Worm (Caenorhabditis elegans) whole organism, mixed stage, embryonic: Measurements from ENCODE around the gene kin-24.
A peak's percentile ranks its signal among the peaks of the same experiment; 100 is the strongest.

Experiments used
- M03D4.4 ChIP-seq: sonication (generic microtip); optimal IDR thresholded peaks from 2 replicates; lab custom pipeline; 2017; ENCODE audit warnings: mild to moderate bottlenecking, missing genetic modification characterization, missing compliant biosample characterization
- bed-3 ChIP-seq: fragments of 200-800 bp; sonication (Bioruptor generic); optimal IDR thresholded peaks from 3 replicates; lab custom pipeline; 2018; ENCODE audit warnings: mild to moderate bottlenecking, missing genetic modification characterization, moderate library complexity, missing compliant biosample characterization
- blmp-1 ChIP-seq: fragments of 150-350 bp; optimal IDR thresholded peaks from 2 replicates; lab custom pipeline; 2014; ENCODE audit warnings: missing biosample characterization, missing genetic modification characterization
- ceh-39 ChIP-seq: fragments of 150-350 bp; optimal IDR thresholded peaks from 2 replicates; lab custom pipeline; 2014; ENCODE audit warnings: missing biosample characterization, missing genetic modification characterization
- ceh-43 ChIP-seq: fragments of 200-800 bp; sonication (Bioruptor generic); optimal IDR thresholded peaks from 2 replicates; lab custom pipeline; 2018; ENCODE audit warnings: mild to moderate bottlenecking, missing genetic modification characterization, moderate library complexity, missing compliant biosample characterization
- ceh-83 ChIP-seq: fragments of 200-800 bp; sonication (Bioruptor generic); optimal IDR thresholded peaks from 2 replicates; lab custom pipeline; 2018; ENCODE audit warnings: mild to moderate bottlenecking, missing genetic modification characterization, missing compliant biosample characterization
- ces-1 ChIP-seq: fragments of 150-350 bp; optimal IDR thresholded peaks from 2 replicates; lab custom pipeline; 2014; ENCODE audit warnings: missing biosample characterization, missing genetic modification reagents, missing genetic modification characterization
- cnd-1 ChIP-seq: fragments of 200-800 bp; sonication (Bioruptor generic); optimal IDR thresholded peaks from 2 replicates; lab custom pipeline; 2018; ENCODE audit warnings: mild to moderate bottlenecking, missing genetic modification characterization, missing compliant biosample characterization
- drap-1 ChIP-seq: fragments of 200-800 bp; sonication (Bioruptor generic); optimal IDR thresholded peaks from 3 replicates; lab custom pipeline; 2018; ENCODE audit warnings: mild to moderate bottlenecking, missing genetic modification characterization, missing compliant biosample characterization
- elt-1 ChIP-seq: sonication (generic microtip); optimal IDR thresholded peaks from 2 replicates; lab custom pipeline; 2017; ENCODE audit warnings: missing genetic modification characterization, mild to moderate bottlenecking, missing compliant biosample characterization, antibody characterized with exemption, moderate library complexity, borderline replicate concordance; ENCODE audit not compliant: insufficient read depth
- elt-3 ChIP-seq: fragments of 150-350 bp; optimal IDR thresholded peaks from 2 replicates; lab custom pipeline; 2014; ENCODE audit warnings: missing biosample characterization, missing genetic modification characterization
- flh-1 ChIP-seq: fragments of 200-800 bp; sonication (Bioruptor generic); optimal IDR thresholded peaks from 2 replicates; lab custom pipeline; 2018; ENCODE audit warnings: mild to moderate bottlenecking, missing genetic modification characterization, moderate library complexity, missing compliant biosample characterization
- ham-2 ChIP-seq: fragments of 200-800 bp; sonication (Bioruptor generic); optimal IDR thresholded peaks from 2 replicates; lab custom pipeline; 2018; ENCODE audit warnings: mild to moderate bottlenecking, missing genetic modification characterization, missing compliant biosample characterization
- hlh-1 ChIP-seq: fragments of 150-350 bp; optimal IDR thresholded peaks from 2 replicates; lab custom pipeline; 2014; ENCODE audit warnings: missing biosample characterization, missing genetic modification reagents, missing genetic modification characterization
- lin-13 ChIP-seq: fragments of 150-350 bp; optimal IDR thresholded peaks from 2 replicates; lab custom pipeline; 2014; ENCODE audit warnings: missing biosample characterization, missing genetic modification characterization
- lin-32 ChIP-seq: fragments of 200-800 bp; sonication (Bioruptor generic); optimal IDR thresholded peaks from 2 replicates; lab custom pipeline; 2018; ENCODE audit warnings: mild to moderate bottlenecking, missing genetic modification characterization, missing compliant biosample characterization
- lsy-2 ChIP-seq: fragments of 150-350 bp; optimal IDR thresholded peaks from 2 replicates; lab custom pipeline; 2014; ENCODE audit warnings: missing biosample characterization, missing genetic modification characterization
- mab-5 ChIP-seq: fragments of 150-350 bp; optimal IDR thresholded peaks from 2 replicates; lab custom pipeline; 2014; ENCODE audit warnings: missing biosample characterization, missing genetic modification characterization
- mep-1 ChIP-seq: fragments of 150-350 bp; optimal IDR thresholded peaks from 2 replicates; lab custom pipeline; 2017; ENCODE audit warnings: missing biosample characterization, missing genetic modification reagents, missing genetic modification characterization, inconsistent platforms
- mls-2 ChIP-seq: sonication (generic microtip); optimal IDR thresholded peaks from 2 replicates; lab custom pipeline; 2016; ENCODE audit warnings: mild to moderate bottlenecking, missing genetic modification characterization, moderate library complexity, missing compliant biosample characterization
- nhr-12 ChIP-seq: fragments of 150-350 bp; optimal IDR thresholded peaks from 2 replicates; lab custom pipeline; 2014; ENCODE audit warnings: missing biosample characterization, missing genetic modification characterization
- nhr-2 ChIP-seq: fragments of 150-350 bp; optimal IDR thresholded peaks from 2 replicates; lab custom pipeline; 2014; ENCODE audit warnings: missing biosample characterization, missing genetic modification characterization
- nhr-237 ChIP-seq: fragments of 150-350 bp; optimal IDR thresholded peaks from 2 replicates; lab custom pipeline; 2014; ENCODE audit warnings: missing biosample characterization, missing genetic modification characterization
- nhr-28 ChIP-seq: fragments of 150-350 bp; optimal IDR thresholded peaks from 2 replicates; lab custom pipeline; 2014; ENCODE audit warnings: missing biosample characterization, missing genetic modification characterization
- nhr-76 ChIP-seq: sonication (generic microtip); optimal IDR thresholded peaks from 2 replicates; lab custom pipeline; 2017; ENCODE audit warnings: missing biosample characterization, missing genetic modification characterization
- pha-4 ChIP-seq: fragments of 150-350 bp; optimal IDR thresholded peaks from 2 replicates; lab custom pipeline; 2018; ENCODE audit warnings: missing biosample characterization, missing genetic modification reagents, missing genetic modification characterization
- sem-2 ChIP-seq: fragments of 200-800 bp; sonication (Bioruptor generic); optimal IDR thresholded peaks from 2 replicates; lab custom pipeline; 2018; ENCODE audit warnings: mild to moderate bottlenecking, missing genetic modification characterization, missing compliant biosample characterization
- snpc-4 ChIP-seq: fragments of 150-350 bp; optimal IDR thresholded peaks from 2 replicates; lab custom pipeline; 2014; ENCODE audit warnings: missing biosample characterization, missing genetic modification characterization
- sptf-1 ChIP-seq: sonication (generic microtip); optimal IDR thresholded peaks from 2 replicates; lab custom pipeline; 2017; ENCODE audit warnings: mild to moderate bottlenecking, missing genetic modification characterization, moderate library complexity, missing compliant biosample characterization
- tbx-8 ChIP-seq: fragments of 200-800 bp; sonication (Bioruptor generic); optimal IDR thresholded peaks from 2 replicates; lab custom pipeline; 2018; ENCODE audit warnings: mild to moderate bottlenecking, missing genetic modification characterization, moderate library complexity, missing compliant biosample characterization
- unc-120 ChIP-seq: sonication (generic microtip); optimal IDR thresholded peaks from 2 replicates; lab custom pipeline; 2017; ENCODE audit warnings: missing genetic modification characterization, missing compliant biosample characterization; ENCODE audit not compliant: poor library complexity, severe bottlenecking
- unc-39 ChIP-seq: fragments of 150-350 bp; optimal IDR thresholded peaks from 2 replicates; lab custom pipeline; 2014; ENCODE audit warnings: missing biosample characterization, missing genetic modification characterization
- unc-62 ChIP-seq: fragments of 150-350 bp; optimal IDR thresholded peaks from 2 replicates; lab custom pipeline; 2014; ENCODE audit warnings: missing biosample characterization, missing genetic modification reagents, missing genetic modification characterization
- zip-8 ChIP-seq: fragments of 150-350 bp; optimal IDR thresholded peaks from 2 replicates; lab custom pipeline; 2014; ENCODE audit warnings: missing biosample characterization, missing genetic modification characterization
- ztf-11 ChIP-seq: fragments of 150-350 bp; optimal IDR thresholded peaks from 2 replicates; lab custom pipeline; 2014; ENCODE audit warnings: missing biosample characterization, missing genetic modification characterization

Gene kin-24

DNA sequence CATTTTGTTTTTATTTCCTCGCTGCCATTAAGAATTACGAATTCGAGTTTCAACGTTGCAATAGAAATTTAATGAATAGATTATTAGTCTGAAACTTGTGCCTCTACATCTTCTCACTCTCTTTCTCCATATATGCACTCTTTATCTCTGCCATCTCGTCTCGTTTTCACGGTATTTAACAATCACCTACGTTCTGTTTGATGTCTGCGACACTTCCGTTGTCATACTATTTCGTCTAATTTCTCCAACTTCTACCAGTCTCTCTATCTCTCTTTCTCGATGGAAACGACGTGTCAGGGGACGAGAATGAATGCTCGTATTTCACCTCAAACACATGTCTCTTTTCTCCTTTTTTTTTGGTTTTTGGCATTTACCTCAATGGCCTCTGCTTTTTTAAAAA, 33.0 kb upstream of the kin-24 start:
- TF ChIP-seq elt-1 (tag; lab: Kevin White, UChicago) = no peak
- no peak for TF ChIP-seq mab-5 (tag; lab: Kevin White, UChicago)
- no peak for TF ChIP-seq ham-2 (GFP tag; lab: Kevin White, UChicago)
- no peak for TF ChIP-seq nhr-76 (tag; lab: Kevin White, UChicago)
- TF ChIP-seq nhr-237 = peak; percentile 7
- TF ChIP-seq sem-2 = no peak
- no peak for TF ChIP-seq ceh-39 (tag; lab: Kevin White, UChicago)
- TF ChIP-seq M03D4.4 (tag; lab: Kevin White, UChicago) = no peak
- TF ChIP-seq elt-3 (tag; lab: Kevin White, UChicago) = no peak
- TF ChIP-seq zip-8 (tag; lab: Kevin White, UChicago) = no peak
- TF ChIP-seq mep-1 = no peak
- TF ChIP-seq unc-120 = peak; percentile 61
- TF ChIP-seq nhr-12 (tag; lab: Kevin White, UChicago) = no peak
- TF ChIP-seq ces-1 = peak; percentile 28
- no peak for TF ChIP-seq lsy-2 (tag; lab: Kevin White, UChicago)
- no peak for TF ChIP-seq unc-39 (tag; lab: Kevin White, UChicago)
- no peak for TF ChIP-seq bed-3
- peak; percentile 66 for TF ChIP-seq hlh-1 (tag; lab: Kevin White, UChicago)
- TF ChIP-seq tbx-8 (GFP tag; lab: Kevin White, UChicago) = no peak
- TF ChIP-seq drap-1 (GFP tag; lab: Kevin White, UChicago) = no peak
- no peak for TF ChIP-seq ztf-11 (tag; lab: Kevin White, UChicago)
- peak; percentile 38 for TF ChIP-seq pha-4 (tag; lab: Kevin White, UChicago)
- TF ChIP-seq snpc-4 = no peak
- no peak for TF ChIP-seq ceh-43 (GFP tag; lab: Kevin White, UChicago)
- no peak for TF ChIP-seq sptf-1 (tag; lab: Kevin White, UChicago)
- no peak for TF ChIP-seq cnd-1
- TF ChIP-seq nhr-28 (tag; lab: Kevin White, UChicago) = no peak
- TF ChIP-seq mls-2 = no peak
- TF ChIP-seq lin-32 (GFP tag; lab: Kevin White, UChicago) = no peak
- TF ChIP-seq lin-13 (tag; lab: Kevin White, UChicago) = no peak
- TF ChIP-seq ceh-83 (GFP tag; lab: Kevin White, UChicago) = no peak
- no peak for TF ChIP-seq blmp-1 (tag; lab: Kevin White, UChicago)
- peak; percentile 64 for TF ChIP-seq unc-62 (GFP tag; lab: Kevin White, UChicago)
- TF ChIP-seq nhr-2 (tag; lab: Kevin White, UChicago) = no peak
- no peak for TF ChIP-seq flh-1 (GFP tag; lab: Kevin White, UChicago)
- TF ChIP-seq, all 35 proteins: peak for 6

- no peak for TF ChIP-seq lin-13 (tag; lab: Kevin White, UChicago)
- no peak for TF ChIP-seq lsy-2 (tag; lab: Kevin White, UChicago)
- no peak for TF ChIP-seq nhr-76 (tag; lab: Kevin White, UChicago)
- TF ChIP-seq snpc-4 = no peak
- TF ChIP-seq ces-1 = no peak
- TF ChIP-seq tbx-8 (GFP tag; lab: Kevin White, UChicago) = no peak
- TF ChIP-seq ceh-43 (GFP tag; lab: Kevin White, UChicago) = no peak
- TF ChIP-seq mep-1 = no peak
- TF ChIP-seq nhr-237 = no peak
- no peak for TF ChIP-seq blmp-1 (tag; lab: Kevin White, UChicago)
- no peak for TF ChIP-seq ceh-83 (GFP tag; lab: Kevin White, UChicago)
- no peak for TF ChIP-seq hlh-1 (tag; lab: Kevin White, UChicago)
- no peak for TF ChIP-seq lin-32 (GFP tag; lab: Kevin White, UChicago)
- TF ChIP-seq flh-1 (GFP tag; lab: Kevin White, UChicago) = no peak
- no peak for TF ChIP-seq mls-2
- TF ChIP-seq unc-120 = no peak
- TF ChIP-seq nhr-28 (tag; lab: Kevin White, UChicago) = no peak
- no peak for TF ChIP-seq zip-8 (tag; lab: Kevin White, UChicago)
- TF ChIP-seq mab-5 (tag; lab: Kevin White, UChicago) = no peak
These were observed 31.9 kb upstream of the kin-24 start for ce11 chrIV:9872786-9873185.

DNA sequence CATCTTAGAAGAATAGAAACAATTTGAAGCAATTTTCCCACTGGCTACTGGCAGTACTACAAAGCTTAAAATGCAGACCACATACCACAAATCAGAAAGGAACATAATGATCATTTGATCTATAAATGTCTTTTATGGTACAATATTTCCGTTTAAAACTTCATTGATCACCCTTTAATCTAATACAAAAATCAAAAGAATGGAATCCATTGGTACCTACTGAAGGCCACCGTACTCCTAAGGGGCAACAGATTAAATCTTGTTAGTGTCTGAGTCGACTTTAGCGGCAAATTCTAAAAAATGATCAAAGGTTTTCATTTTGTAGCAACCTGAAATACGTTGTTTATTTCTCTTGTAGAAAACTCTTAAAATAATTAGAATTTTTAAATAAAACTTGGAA, 31.3 kb upstream of the kin-24 start:
- TF ChIP-seq ztf-11 (tag; lab: Kevin White, UChicago) = no peak
- no peak for TF ChIP-seq nhr-12 (tag; lab: Kevin White, UChicago)
- TF ChIP-seq lin-13 (tag; lab: Kevin White, UChicago) = no peak
- TF ChIP-seq elt-1 (tag; lab: Kevin White, UChicago) = no peak
- TF ChIP-seq ces-1 = no peak
- TF ChIP-seq unc-39 (tag; lab: Kevin White, UChicago) = no peak
- no peak for TF ChIP-seq mab-5 (tag; lab: Kevin White, UChicago)
- TF ChIP-seq unc-120 = no peak
- no peak for TF ChIP-seq mep-1
- TF ChIP-seq ceh-39 (tag; lab: Kevin White, UChicago) = no peak
- no peak for TF ChIP-seq nhr-2 (tag; lab: Kevin White, UChicago)
- TF ChIP-seq nhr-237 = no peak
- no peak for TF ChIP-seq tbx-8 (GFP tag; lab: Kevin White, UChicago)
